Fruit fly (Drosophila melanogaster) whole organism, embryonic: ENCODE results near the gene RabX4.

Experiments
- Asciz ChIP-seq: fragments of 200-800 bp; sonication (Bioruptor generic); optimal IDR thresholded peaks from 2 replicates; lab custom pipeline; 2017; ENCODE audit warnings: missing biosample characterization, mild to moderate bottlenecking, missing genetic modification characterization, missing genetic modification reagents
- Blimp-1 ChIP-seq: fragments of 200-800 bp; sonication (Bioruptor generic); optimal IDR thresholded peaks from 3 replicates; lab custom pipeline; 2018; ENCODE audit warnings: missing biosample characterization, missing genetic modification characterization, mild to moderate bottlenecking, moderate library complexity, missing genetic modification reagents
- CG11504 ChIP-seq: fragments of 200-800 bp; sonication (Bioruptor generic); optimal IDR thresholded peaks from 3 replicates; lab custom pipeline; 2019; ENCODE audit warnings: missing biosample characterization, mild to moderate bottlenecking, missing genetic modification characterization, moderate library complexity
- CG1233 ChIP-seq: fragments of 200-800 bp; sonication (Bioruptor generic); optimal IDR thresholded peaks from 4 replicates; lab custom pipeline; 2018; ENCODE audit warnings: missing biosample characterization, mild to moderate bottlenecking, missing genetic modification characterization
- CG15269 ChIP-seq: fragments of 200-800 bp; sonication (Bioruptor generic); optimal IDR thresholded peaks from 2 replicates; lab custom pipeline; 2018; ENCODE audit warnings: missing biosample characterization, mild to moderate bottlenecking, missing genetic modification characterization, moderate library complexity
- CG1529 ChIP-seq: fragments of 200-800 bp; sonication (Bioruptor generic); optimal IDR thresholded peaks from 3 replicates; lab custom pipeline; 2018; ENCODE audit warnings: missing biosample characterization, missing genetic modification characterization
- CG2202 ChIP-seq: fragments of 200-800 bp; sonication (Bioruptor generic); optimal IDR thresholded peaks from 2 replicates; lab custom pipeline; 2018; ENCODE audit warnings: missing biosample characterization, mild to moderate bottlenecking, missing genetic modification characterization
- CG32772 ChIP-seq: fragments of 200-800 bp; sonication (Bioruptor generic); IDR thresholded peaks from 2 replicates; pipeline ENCODE4 v1.3.6; 2022; ENCODE audit warnings: missing biosample characterization, missing genetic modification characterization
- CG34224 ChIP-seq: fragments of 200-800 bp; sonication (Bioruptor generic); IDR thresholded peaks from 3 replicates; pipeline ENCODE4 v1.3.6; 2022; ENCODE audit warnings: missing biosample characterization, missing genetic modification characterization; ENCODE audit not compliant: partially characterized antibody
- CG4424 ChIP-seq: fragments of 200-800 bp; sonication (Bioruptor generic); optimal IDR thresholded peaks from 3 replicates; lab custom pipeline; 2016; ENCODE audit warnings: missing biosample characterization, missing genetic modification characterization
- CG7372 ChIP-seq: fragments of 200-800 bp; sonication (Bioruptor generic); IDR thresholded peaks from 2 replicates; pipeline ENCODE4 v1.3.6; 2022; ENCODE audit warnings: missing biosample characterization, missing genetic modification characterization
- Ets97D ChIP-seq: fragments of 200-800 bp; sonication (Bioruptor generic); optimal IDR thresholded peaks from 3 replicates; lab custom pipeline; 2016; ENCODE audit warnings: missing biosample characterization, missing genetic modification characterization
- Fer2 ChIP-seq: fragments of 200-800 bp; sonication (Bioruptor generic); optimal IDR thresholded peaks from 2 replicates; lab custom pipeline; 2018; ENCODE audit warnings: missing biosample characterization, mild to moderate bottlenecking, missing genetic modification characterization, moderate library complexity
- HHEX ChIP-seq: fragments of 200-800 bp; sonication (Bioruptor generic); optimal IDR thresholded peaks from 3 replicates; lab custom pipeline; 2017; ENCODE audit warnings: missing biosample characterization, mild to moderate bottlenecking, missing genetic modification characterization, missing genetic modification reagents
- PHDP ChIP-seq: fragments of 200-800 bp; sonication (Bioruptor generic); optimal IDR thresholded peaks from 3 replicates; lab custom pipeline; 2018; ENCODE audit warnings: missing biosample characterization, mild to moderate bottlenecking, missing genetic modification characterization, moderate library complexity
- Sox102F ChIP-seq: fragments of 200-800 bp; sonication (Bioruptor generic); optimal IDR thresholded peaks from 2 replicates; lab custom pipeline; 2018; ENCODE audit warnings: missing biosample characterization, mild to moderate bottlenecking, missing genetic modification characterization, moderate library complexity
- Tbp ChIP-seq: fragments of >200 bp; optimal IDR thresholded peaks from 2 replicates; lab custom pipeline; 2018; ENCODE audit warnings: missing biosample characterization, missing genetic modification characterization
- bbx ChIP-seq: fragments of 200-800 bp; sonication (Bioruptor generic); IDR thresholded peaks from 2 replicates; pipeline ENCODE4 v1.3.6; 2022; ENCODE audit warnings: missing biosample characterization, missing genetic modification characterization; ENCODE audit not compliant: partially characterized antibody
- dimm ChIP-seq: fragments of 200-800 bp; sonication (Bioruptor generic); IDR thresholded peaks from 2 replicates; pipeline ENCODE4 v1.3.6; 2022; ENCODE audit warnings: missing biosample characterization, missing genetic modification characterization
- dmrt99B ChIP-seq: fragments of 200-800 bp; sonication (Bioruptor generic); optimal IDR thresholded peaks from 2 replicates; lab custom pipeline; 2018; ENCODE audit warnings: missing biosample characterization, mild to moderate bottlenecking, missing genetic modification characterization, moderate library complexity
- oc ChIP-seq: fragments of 200-800 bp; sonication (Bioruptor generic); optimal IDR thresholded peaks from 2 replicates; lab custom pipeline; 2018; ENCODE audit warnings: missing biosample characterization, mild to moderate bottlenecking, missing genetic modification characterization, moderate library complexity
- odd ChIP-seq: fragments of 200-800 bp; sonication (Bioruptor generic); optimal IDR thresholded peaks from 2 replicates; lab custom pipeline; 2017; ENCODE audit warnings: missing biosample characterization, mild to moderate bottlenecking, missing genetic modification characterization
- salm ChIP-seq: fragments of 200-800 bp; sonication (Bioruptor generic); optimal IDR thresholded peaks from 2 replicates; lab custom pipeline; 2018; ENCODE audit warnings: missing biosample characterization, mild to moderate bottlenecking, missing genetic modification characterization
- sd ChIP-seq: fragments of 200-800 bp; sonication (Bioruptor generic); optimal IDR thresholded peaks from 3 replicates; lab custom pipeline; 2018; ENCODE audit warnings: missing biosample characterization, mild to moderate bottlenecking, missing genetic modification characterization, moderate library complexity
- sens ChIP-seq: fragments of 200-800 bp; sonication (Bioruptor generic); peaks from one replicate; lab custom pipeline; 2016; ENCODE audit warnings: missing biosample characterization, missing genetic modification characterization
- slp2 ChIP-seq: fragments of 200-800 bp; sonication (Bioruptor generic); optimal IDR thresholded peaks from 2 replicates; lab custom pipeline; 2016; ENCODE audit warnings: missing biosample characterization, missing genetic modification characterization
- sqz ChIP-seq: fragments of 200-800 bp; sonication (Bioruptor generic); optimal IDR thresholded peaks from 3 replicates; lab custom pipeline; 2018; ENCODE audit warnings: missing biosample characterization, mild to moderate bottlenecking, missing genetic modification characterization
- zfh2 ChIP-seq: fragments of 200-800 bp; sonication (Bioruptor generic); optimal IDR thresholded peaks from 2 replicates; lab custom pipeline; 2016; ENCODE audit warnings: missing biosample characterization, missing genetic modification characterization

RabX4 gene

dm6 chr3R:24778218-24778739 is 49.9 kb downstream of the RabX4 start:
- no peak for TF ChIP-seq CG15269 (tag; lab: Kevin White, UChicago)
- TF ChIP-seq Blimp-1 (GFP tag; lab: Kevin White, UChicago) = peak; percentile 96
- no peak for TF ChIP-seq CG2202 (tag; lab: Kevin White, UChicago)
- no peak for TF ChIP-seq Tbp (GFP tag; lab: Kevin White, UChicago)
- TF ChIP-seq zfh2 (GFP tag; lab: Kevin White, UChicago) = no peak
- no peak for TF ChIP-seq salm (tag; lab: Kevin White, UChicago)
- TF ChIP-seq Ets97D = no peak
- TF ChIP-seq Fer2 (tag; lab: Kevin White, UChicago) = no peak
- no peak for TF ChIP-seq CG11504 (tag; lab: Kevin White, UChicago)
- TF ChIP-seq CG34224 = no peak
- TF ChIP-seq bbx (GFP tag; lab: Robert Waterston, UW) = no peak
- no peak for TF ChIP-seq CG1529 (GFP tag; lab: Kevin White, UChicago)
- peak; percentile 43 for TF ChIP-seq sqz (GFP tag; lab: Kevin White, UChicago)
- TF ChIP-seq CG32772 = no peak
- no peak for TF ChIP-seq HHEX (GFP tag; lab: Kevin White, UChicago)
- no peak for TF ChIP-seq odd (GFP tag; lab: Kevin White, UChicago)
- peak; percentile 23 for TF ChIP-seq oc (tag; lab: Kevin White, UChicago)
- no peak for TF ChIP-seq CG1233 (GFP tag; lab: Kevin White, UChicago)
- TF ChIP-seq CG7372 = peak; percentile 77
- TF ChIP-seq sd (tag; lab: Kevin White, UChicago) = no peak
- no peak for TF ChIP-seq slp2 (GFP tag; lab: Kevin White, UChicago)
- 0 out of 2 replicates have a peak, but pooled peaks have one; percentile 7 for TF ChIP-seq dimm

dm6 chr3R:24777101-24777500 is 51.1 kb downstream of the RabX4 start:
- TF ChIP-seq Asciz (peak; percentile 9), oc (tag; lab: Kevin White, UChicago) (peak; percentile 51), PHDP (no peak), dmrt99B (tag; lab: Kevin White, UChicago) (peak; percentile 12), CG4424 (GFP tag; lab: Kevin White, UChicago) (no peak), Sox102F (GFP tag; lab: Kevin White, UChicago) (peak; percentile 50), sens (peak; percentile 33)
